Fruit fly (Drosophila melanogaster) whole organism, embryonic: ENCODE measurements around the gene CG7564.

ENCODE experiments used
- Adf1 ChIP-seq: fragments of 200-800 bp; sonication (Bioruptor generic); IDR thresholded peaks from 2 replicates; pipeline ENCODE4 v1.3.6; 2022; ENCODE audit warnings: missing biosample characterization, missing genetic modification characterization
- Asciz ChIP-seq: fragments of 200-800 bp; sonication (Bioruptor generic); optimal IDR thresholded peaks from 2 replicates; lab custom pipeline; 2017; ENCODE audit warnings: missing biosample characterization, mild to moderate bottlenecking, missing genetic modification characterization, missing genetic modification reagents
- Atf6 ChIP-seq: fragments of 200-800 bp; sonication (Bioruptor generic); IDR thresholded peaks from 2 replicates; pipeline ENCODE4 v1.3.6; 2022; ENCODE audit warnings: missing biosample characterization, missing genetic modification characterization
- CG10431 ChIP-seq: fragments of 200-800 bp; sonication (Bioruptor generic); optimal IDR thresholded peaks from 3 replicates; lab custom pipeline; 2018; ENCODE audit warnings: missing biosample characterization, mild to moderate bottlenecking, missing genetic modification characterization
- CG10462 ChIP-seq: fragments of 200-800 bp; sonication (Bioruptor generic); optimal IDR thresholded peaks from 2 replicates; lab custom pipeline; 2016; ENCODE audit warnings: missing biosample characterization, missing genetic modification characterization
- CG12219 ChIP-seq: fragments of 200-800 bp; sonication (Bioruptor generic); optimal IDR thresholded peaks from 3 replicates; lab custom pipeline; 2018; ENCODE audit warnings: missing biosample characterization, mild to moderate bottlenecking, missing genetic modification characterization
- CG13775 ChIP-seq: fragments of 200-800 bp; sonication (Bioruptor generic); optimal IDR thresholded peaks from 3 replicates; lab custom pipeline; 2017; ENCODE audit warnings: missing biosample characterization, mild to moderate bottlenecking, missing genetic modification characterization
- CG15269 ChIP-seq: fragments of 200-800 bp; sonication (Bioruptor generic); optimal IDR thresholded peaks from 2 replicates; lab custom pipeline; 2018; ENCODE audit warnings: missing biosample characterization, mild to moderate bottlenecking, missing genetic modification characterization, moderate library complexity
- CG1529 ChIP-seq: fragments of 200-800 bp; sonication (Bioruptor generic); optimal IDR thresholded peaks from 3 replicates; lab custom pipeline; 2018; ENCODE audit warnings: missing biosample characterization, missing genetic modification characterization
- CG15514 ChIP-seq: fragments of 200-800 bp; sonication (Bioruptor generic); optimal IDR thresholded peaks from 3 replicates; lab custom pipeline; 2017; ENCODE audit warnings: missing biosample characterization, missing genetic modification characterization, mild to moderate bottlenecking, moderate library complexity, missing genetic modification reagents
- CG16779 ChIP-seq: fragments of 200-800 bp; sonication (Bioruptor generic); IDR thresholded peaks from 2 replicates; pipeline ENCODE4 v1.3.6; 2022; ENCODE audit warnings: missing biosample characterization, missing genetic modification characterization
- CG17328 ChIP-seq: fragments of 200-800 bp; sonication (Bioruptor generic); IDR thresholded peaks from 2 replicates; pipeline ENCODE4 v1.3.6; 2022; ENCODE audit warnings: missing biosample characterization, missing genetic modification characterization
- CG17829 ChIP-seq: fragments of 200-800 bp; optimal IDR thresholded peaks from 2 replicates; lab custom pipeline; 2019; ENCODE audit warnings: missing biosample characterization, mild to moderate bottlenecking, missing genetic modification characterization, moderate library complexity
- CG2120 ChIP-seq: fragments of 200-800 bp; sonication (Bioruptor generic); optimal IDR thresholded peaks from 3 replicates; lab custom pipeline; 2016; ENCODE audit warnings: missing biosample characterization, missing genetic modification characterization
- CG2129 ChIP-seq: fragments of 200-800 bp; sonication (Bioruptor generic); IDR thresholded peaks from 2 replicates; pipeline ENCODE4 v1.3.6; 2022; ENCODE audit warnings: missing biosample characterization, missing genetic modification characterization; ENCODE audit not compliant: partially characterized antibody
- CG2202 ChIP-seq: fragments of 200-800 bp; sonication (Bioruptor generic); optimal IDR thresholded peaks from 2 replicates; lab custom pipeline; 2018; ENCODE audit warnings: missing biosample characterization, mild to moderate bottlenecking, missing genetic modification characterization
- CG31365 ChIP-seq: fragments of 200-800 bp; sonication (Bioruptor generic); optimal IDR thresholded peaks from 2 replicates; lab custom pipeline; 2018; ENCODE audit warnings: missing biosample characterization, mild to moderate bottlenecking, missing genetic modification characterization
- CG3163 ChIP-seq: fragments of 200-800 bp; sonication (Bioruptor generic); optimal IDR thresholded peaks from 3 replicates; lab custom pipeline; 2016; ENCODE audit warnings: missing biosample characterization, missing genetic modification characterization
- CG4282 ChIP-seq: fragments of 200-800 bp; sonication (Bioruptor generic); optimal IDR thresholded peaks from 2 replicates; lab custom pipeline; 2016; ENCODE audit warnings: missing biosample characterization, missing genetic modification characterization
- CG8478 ChIP-seq: fragments of >200 bp; optimal IDR thresholded peaks from 2 replicates; lab custom pipeline; 2018
- CG9797 ChIP-seq: fragments of 200-800 bp; sonication (Bioruptor generic); optimal IDR thresholded peaks from 3 replicates; lab custom pipeline; 2018; ENCODE audit warnings: missing biosample characterization, mild to moderate bottlenecking, missing genetic modification characterization
- D19A ChIP-seq: fragments of 200-800 bp; optimal IDR thresholded peaks from 3 replicates; lab custom pipeline; 2019; ENCODE audit warnings: missing biosample characterization, mild to moderate bottlenecking, missing genetic modification characterization, moderate library complexity
- Eip74EF ChIP-seq, 2 experiments: fragments of 200-800 bp in 1 of 2; fragments of >200 bp in 1 of 2; sonication (Bioruptor generic) in 1 of 2; optimal IDR thresholded peaks; 2 replicates each; lab custom pipeline; 2017 to 2019; ENCODE audit warnings: missing biosample characterization in 2 of 2, missing genetic modification characterization in 2 of 2, mild to moderate bottlenecking in 1 of 2, moderate library complexity in 1 of 2
- Elba2 ChIP-seq: fragments of 200-800 bp; sonication (Bioruptor generic); optimal IDR thresholded peaks from 3 replicates; lab custom pipeline; 2016; ENCODE audit warnings: missing biosample characterization, missing genetic modification characterization
- H15 ChIP-seq: fragments of 200-800 bp; sonication (Bioruptor generic); IDR thresholded peaks from 3 replicates; pipeline ENCODE4 v1.3.6; 2022; ENCODE audit warnings: missing biosample characterization, missing genetic modification characterization
- Mes4 ChIP-seq: fragments of 200-800 bp; sonication (Bioruptor generic); optimal IDR thresholded peaks from 2 replicates; lab custom pipeline; 2016; ENCODE audit warnings: missing biosample characterization, missing genetic modification characterization
- Rx ChIP-seq: fragments of 200-800 bp; sonication (Bioruptor generic); IDR thresholded peaks from 2 replicates; pipeline ENCODE4 v1.3.6; 2022; ENCODE audit warnings: missing biosample characterization, missing genetic modification characterization
- Ssrp ChIP-seq: fragments of 200-800 bp; sonication (Bioruptor generic); optimal IDR thresholded peaks from 2 replicates; lab custom pipeline; 2018; ENCODE audit warnings: missing biosample characterization, mild to moderate bottlenecking, missing genetic modification characterization, moderate library complexity
- ab ChIP-seq: fragments of 200-800 bp; sonication (Bioruptor generic); optimal IDR thresholded peaks from 2 replicates; lab custom pipeline; 2016; ENCODE audit warnings: missing biosample characterization, missing genetic modification characterization
- btn ChIP-seq: fragments of 200-800 bp; sonication (Bioruptor generic); optimal IDR thresholded peaks from 2 replicates; lab custom pipeline; 2016; ENCODE audit warnings: missing biosample characterization, missing genetic modification characterization
- ci ChIP-seq: fragments of 200-800 bp; sonication (Bioruptor generic); IDR thresholded peaks from 3 replicates; pipeline ENCODE4 v1.3.6; 2022; ENCODE audit warnings: missing biosample characterization, missing genetic modification characterization
- gem ChIP-seq: fragments of 200-800 bp; sonication (Bioruptor generic); optimal IDR thresholded peaks from 2 replicates; lab custom pipeline; 2019; ENCODE audit warnings: missing biosample characterization, mild to moderate bottlenecking, missing genetic modification characterization, moderate library complexity
- hbn ChIP-seq: fragments of 200-800 bp; sonication (Bioruptor generic); IDR thresholded peaks from 2 replicates; pipeline ENCODE4 v1.3.6; 2022; ENCODE audit warnings: missing biosample characterization, missing genetic modification characterization; ENCODE audit not compliant: partially characterized antibody
- her ChIP-seq: fragments of 200-800 bp; sonication (Bioruptor generic); optimal IDR thresholded peaks from 2 replicates; lab custom pipeline; 2016; ENCODE audit warnings: missing biosample characterization, missing genetic modification characterization
- hkb ChIP-seq, 2 experiments: fragments of 200-800 bp in 1 of 2; fragments of >200 bp in 1 of 2; sonication (Bioruptor generic) in 1 of 2; IDR thresholded peaks in 1 of 2; optimal IDR thresholded peaks in 1 of 2; 2 replicates each; pipeline versions ENCODE4 v1.3.6 to Lab custom; 2017 to 2022; ENCODE audit warnings: missing biosample characterization in 1 of 2, missing genetic modification characterization in 1 of 2
- inv ChIP-seq: fragments of 200-800 bp; sonication (Bioruptor generic); IDR thresholded peaks from 2 replicates; pipeline ENCODE4 v1.3.6; 2022; ENCODE audit warnings: missing biosample characterization, missing genetic modification characterization; ENCODE audit not compliant: partially characterized antibody
- ken ChIP-seq: fragments of 200-800 bp; sonication (Bioruptor generic); IDR thresholded peaks from 3 replicates; pipeline ENCODE4 v1.3.6; 2022; ENCODE audit warnings: missing biosample characterization, missing genetic modification characterization
- klu ChIP-seq: fragments of 200-800 bp; sonication (Bioruptor generic); IDR thresholded peaks from 2 replicates; pipeline ENCODE4 v1.3.6; 2022; ENCODE audit warnings: missing biosample characterization, missing genetic modification characterization
- pho ChIP-seq: fragments of 200-800 bp; sonication (Bioruptor generic); optimal IDR thresholded peaks from 2 replicates; lab custom pipeline; 2016; ENCODE audit warnings: missing biosample characterization, missing genetic modification characterization
- pros ChIP-seq: fragments of 200-800 bp; sonication (Bioruptor generic); optimal IDR thresholded peaks from 3 replicates; lab custom pipeline; 2019; ENCODE audit warnings: missing biosample characterization, mild to moderate bottlenecking, missing genetic modification characterization, moderate library complexity
- row ChIP-seq: fragments of 200-800 bp; sonication (Bioruptor generic); IDR thresholded peaks from 3 replicates; pipeline ENCODE4 v1.3.6; 2022; ENCODE audit warnings: missing biosample characterization, missing genetic modification characterization
- schlank ChIP-seq: fragments of 200-800 bp; sonication (Bioruptor generic); optimal IDR thresholded peaks from 2 replicates; lab custom pipeline; 2018; ENCODE audit warnings: missing biosample characterization, mild to moderate bottlenecking, missing genetic modification characterization
- sug ChIP-seq: fragments of 200-800 bp; optimal IDR thresholded peaks from 2 replicates; lab custom pipeline; 2019; ENCODE audit warnings: missing biosample characterization, mild to moderate bottlenecking, missing genetic modification characterization, moderate library complexity
- tio ChIP-seq: fragments of 200-800 bp; sonication (Bioruptor generic); optimal IDR thresholded peaks from 2 replicates; lab custom pipeline; 2017; ENCODE audit warnings: missing biosample characterization, missing genetic modification characterization, inconsistent platforms
- trem ChIP-seq: fragments of 200-800 bp; optimal IDR thresholded peaks from 3 replicates; lab custom pipeline; 2019; ENCODE audit warnings: missing biosample characterization, mild to moderate bottlenecking, missing genetic modification characterization, moderate library complexity
- vvl ChIP-seq: fragments of 200-800 bp; sonication (Bioruptor generic); IDR thresholded peaks from 2 replicates; pipeline ENCODE4 v1.3.6; 2022; ENCODE audit warnings: missing biosample characterization, missing genetic modification characterization
- wek ChIP-seq: fragments of 200-800 bp; sonication (Bioruptor generic); optimal IDR thresholded peaks from 3 replicates; lab custom pipeline; 2018; ENCODE audit warnings: missing biosample characterization, mild to moderate bottlenecking, missing genetic modification characterization, moderate library complexity
- zen2 ChIP-seq: fragments of 200-800 bp; sonication (Bioruptor generic); IDR thresholded peaks from 3 replicates; pipeline ENCODE4 v1.3.6; 2022; ENCODE audit warnings: missing biosample characterization, missing genetic modification characterization; ENCODE audit not compliant: partially characterized antibody

CG7564 gene

dm6 chr3L:17496012-17496411 is 18.1 kb upstream of the CG7564 start (continued):
- TF ChIP-seq Adf1 (GFP tag; lab: Robert Waterston, UW), result no peak
- TF ChIP-seq hkb (optimal IDR thresholded peaks at IDR 0.05; lab: Kevin White, UChicago), result no peak
- no peak for TF ChIP-seq hkb (GFP tag; IDR thresholded peaks at IDR 0.05; lab: Robert Waterston, UW)
- TF ChIP-seq hbn, result no peak
- TF ChIP-seq CG16779 (GFP tag; lab: Robert Waterston, UW), result no peak
- no peak for TF ChIP-seq btn
- TF ChIP-seq pros (GFP tag; lab: Kevin White, UChicago), result peak; percentile 25
- no peak for TF ChIP-seq CG2120
- TF ChIP-seq schlank (tag; lab: Kevin White, UChicago), result no peak
- TF ChIP-seq, all 482 proteins: peak for 9

- TF ChIP-seq wek (no peak), CG10431 (GFP tag; lab: Kevin White, UChicago) (no peak), Elba2 (GFP tag; lab: Kevin White, UChicago) (no peak), Rx (GFP tag; lab: Robert Waterston, UW) (no peak), trem (tag; lab: Kevin White, UChicago) (no peak), D19A (tag; lab: Kevin White, UChicago) (peak; percentile 1), CG3163 (no peak), CG17829 (tag; lab: Kevin White, UChicago) (no peak), vvl (GFP tag; lab: Robert Waterston, UW) (peak; percentile 10; the same call in 1 of the 2 replicates), ci (GFP tag; lab: Robert Waterston, UW) (peak; percentile 55; the same call in 1 of the 3 replicates), CG15514 (GFP tag; lab: Kevin White, UChicago) (no peak), Eip74EF (GFP tag; optimal IDR thresholded peaks at IDR 0.05; lab: Kevin White, UChicago) (no peak), CG12219 (GFP tag; lab: Kevin White, UChicago) (no peak), row (peak; percentile 40; the same call in 2 of the 3 replicates), zen2 (GFP tag; lab: Robert Waterston, UW) (no peak), ken (GFP tag; lab: Robert Waterston, UW) (0 out of 3 replicates have a peak, but pooled peaks have one; percentile 10), tio (no peak), CG8478 (lab: Kevin White, UChicago) (no peak), H15 (0 out of 3 replicates have a peak, but pooled peaks have one; percentile 17), CG1529 (no peak), hbn (no peak), CG2129 (GFP tag; lab: Robert Waterston, UW) (no peak), CG9797 (GFP tag; lab: Kevin White, UChicago) (no peak), pho (GFP tag; lab: Kevin White, UChicago) (no peak), Mes4 (no peak), gem (tag; lab: Kevin White, UChicago) (peak; percentile 58), klu (GFP tag; lab: Robert Waterston, UW) (no peak), sug (tag; lab: Kevin White, UChicago) (no peak), CG31365 (tag; lab: Kevin White, UChicago) (no peak), CG2202 (tag; lab: Kevin White, UChicago) (no peak), Atf6 (GFP tag; lab: Robert Waterston, UW) (no peak), Ssrp (no peak), CG17328 (no peak), her (GFP tag; lab: Kevin White, UChicago) (no peak), hkb (optimal IDR thresholded peaks at IDR 0.05; lab: Kevin White, UChicago) (no peak), hkb (GFP tag; IDR thresholded peaks at IDR 0.05; lab: Robert Waterston, UW) (no peak), ab (no peak), inv (GFP tag; lab: Robert Waterston, UW) (no peak), CG10462 (no peak), CG4282 (GFP tag; lab: Kevin White, UChicago) (no peak), Asciz (peak; percentile 5), CG15269 (tag; lab: Kevin White, UChicago) (peak; percentile 1), CG13775 (GFP tag; lab: Kevin White, UChicago) (no peak)
These were observed 17.1 kb upstream of the CG7564 start for dm6 chr3L:17496871-17497492.
